Fruit fly (Drosophila melanogaster) whole organism, adult: ENCODE data around the gene CG9664.

Experiments used
- Hr96 ChIP-seq: fragments of 200-800 bp; sonication (Bioruptor generic); optimal IDR thresholded peaks from 2 replicates; lab custom pipeline; 2016; ENCODE audit warnings: missing biosample characterization, missing genetic modification characterization
- pad ChIP-seq: fragments of 200-800 bp; sonication (Bioruptor generic); optimal IDR thresholded peaks from 3 replicates; lab custom pipeline; 2017; ENCODE audit warnings: missing biosample characterization, missing genetic modification characterization, mild to moderate bottlenecking, moderate library complexity, missing genetic modification reagents

DNA sequence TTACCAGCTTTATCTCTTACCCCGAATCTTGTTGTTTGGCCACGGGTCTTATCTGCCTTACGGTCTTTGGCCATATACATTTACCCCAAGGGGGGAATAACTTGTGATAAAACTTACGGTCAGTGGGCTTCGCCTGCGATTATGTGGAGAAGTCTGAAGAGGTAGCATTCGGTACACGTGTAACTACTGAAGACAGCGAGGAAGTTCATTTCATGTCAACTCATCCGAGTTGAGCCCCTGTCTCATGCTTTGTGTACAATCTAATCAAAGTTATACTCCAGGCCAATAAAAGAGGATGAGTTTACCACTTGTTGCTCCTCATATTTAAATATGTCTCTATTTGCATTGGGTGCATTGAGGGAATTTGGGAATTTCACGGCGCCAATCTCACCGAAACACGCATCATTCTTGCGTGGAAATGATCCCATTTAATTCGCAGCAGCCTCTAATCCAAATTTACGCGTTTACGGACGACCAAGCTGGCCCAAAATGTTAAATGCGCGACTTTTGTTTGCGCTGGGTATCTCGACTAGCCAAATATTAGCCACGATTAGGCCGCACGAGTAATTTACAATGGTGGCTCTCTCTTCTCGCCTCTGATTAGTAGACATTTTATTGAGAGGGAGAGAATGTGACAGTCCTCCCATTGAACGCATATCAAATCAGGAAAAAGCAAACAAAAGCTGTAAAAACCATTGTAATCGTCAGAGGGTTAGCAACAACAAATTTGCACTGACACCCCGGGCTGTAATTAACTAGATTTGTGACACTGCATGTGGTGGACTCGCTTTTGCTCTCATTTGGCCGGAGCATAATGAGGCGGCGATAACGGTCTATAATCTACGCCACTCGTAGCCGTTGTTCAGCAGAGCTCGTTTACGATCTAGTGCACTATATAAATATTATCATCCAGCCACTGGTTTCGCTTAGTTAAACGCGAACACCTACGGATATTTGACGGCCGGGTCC is 29.1 kb upstream of the CG9664 start, which contains the start of gene CG33281:
- TF ChIP-seq pad (GFP tag; lab: Kevin White, UChicago): peak; percentile 33
- no peak for TF ChIP-seq Hr96 (GFP tag; lab: Kevin White, UChicago)
